Worm (Caenorhabditis elegans): ENCODE measurements around the gene Y105C5B.25.

The Y105C5B.25 gene

ce11 chrIV:16180898-16181482 is 34.0 kb upstream of the Y105C5B.25 start (continued):
- TF ChIP-seq snpc-1.2 (GFP tag; IDR thresholded peaks at IDR 0.05) (no peak), lin-38 (GFP tag; IDR thresholded peaks at IDR 0.05) (no peak), egl-43 (GFP tag; IDR thresholded peaks at IDR 0.05) (no peak), fos-1 (tag; optimal IDR thresholded peaks at IDR 0.05) (no peak), ceh-44 (GFP tag; IDR thresholded peaks at IDR 0.05) (no peak), F49E8.2 (tag; optimal IDR thresholded peaks at IDR 0.05; ENCODE audit: borderline replicate concordance) (no peak), nhr-10 (tag; optimal IDR thresholded peaks at IDR 0.05) (peak; percentile 95), nhr-11 (tag; optimal IDR thresholded peaks at IDR 0.05) (peak; percentile 81), ceh-32 (tag; optimal IDR thresholded peaks at IDR 0.05; ENCODE audit: poor library complexity) (no peak), hlh-30 (tag; optimal IDR thresholded peaks at IDR 0.05; ENCODE audit: insufficient read depth) (peak; percentile 69), nhr-111 (GFP tag; optimal IDR thresholded peaks at IDR 0.05) (no peak), Y48G9A.11 (GFP tag; IDR thresholded peaks at IDR 0.05) (no peak), unc-62 (GFP tag; optimal IDR thresholded peaks at IDR 0.05 in 1 of 2) (peak in 1 of 2 experiments; percentile 73), unc-62 (tag; optimal IDR thresholded peaks at IDR 0.05) (no peak), attf-4 (tag; optimal IDR thresholded peaks at IDR 0.05) (no peak), madf-5 (GFP tag; IDR thresholded peaks at IDR 0.05) (no peak), ceh-62 (tag; optimal IDR thresholded peaks at IDR 0.05) (no peak), spr-3 (GFP tag; optimal IDR thresholded peaks at IDR 0.05) (no peak), skn-1 (tag; optimal IDR thresholded peaks at IDR 0.05) (no peak), hif-1 (tag; optimal IDR thresholded peaks at IDR 0.05) (no peak)

- TF ChIP-seq mdl-1 (tag; optimal IDR thresholded peaks at IDR 0.05) (peak in 1 of 2 experiments; percentile 69), nhr-77 (tag; optimal IDR thresholded peaks at IDR 0.05) (peak; percentile 24), aha-1 (tag) (peak; percentile 14), hlh-11 (tag; optimal IDR thresholded peaks at IDR 0.05) (peak; percentile 55), php-3 (GFP tag; IDR thresholded peaks at IDR 0.05) (0 out of 2 replicates have a peak, but pooled peaks have one; percentile 44), dmd-6 (GFP tag; IDR thresholded peaks at IDR 0.05) (peak; percentile 95), dve-1 (tag; optimal IDR thresholded peaks at IDR 0.05; ENCODE audit: insufficient read depth) (peak; percentile 76), snpc-4 (tag; optimal IDR thresholded peaks at IDR 0.05) (no peak), hlh-30 (tag; optimal IDR thresholded peaks at IDR 0.05; ENCODE audit: insufficient read depth) (peak; percentile 37), daf-16 (GFP tag; optimal IDR thresholded peaks at IDR 0.05) (no peak), daf-16 (tag; optimal IDR thresholded peaks at IDR 0.05) (peak; percentile 92), F37D6.2 (tag; optimal IDR thresholded peaks at IDR 0.05) (no peak), duxl-1 (tag; optimal IDR thresholded peaks at IDR 0.05; ENCODE audit: poor library complexity) (no peak), pqm-1 (tag; optimal IDR thresholded peaks at IDR 0.05) (peak; percentile 64), lsy-2 (tag; optimal IDR thresholded peaks at IDR 0.05) (peak in 1 of 2 experiments; percentile 8), ceh-32 (tag; optimal IDR thresholded peaks at IDR 0.05; ENCODE audit: poor library complexity) (no peak), nhr-28 (tag; optimal IDR thresholded peaks at IDR 0.05) (peak; percentile 82), mxl-3 (GFP tag; optimal IDR thresholded peaks at IDR 0.05) (peak; percentile 63)
These were observed 31.5 kb upstream of the Y105C5B.25 start for ce11 chrIV:16178433-16178832.

ce11 chrIV:16176808-16177207 is 29.9 kb upstream of the Y105C5B.25 start:
- TF ChIP-seq mep-1 (tag; optimal IDR thresholded peaks at IDR 0.05) (no peak), D1046.2 (GFP tag; IDR thresholded peaks at IDR 0.05) (no peak), skn-1 (tag; optimal IDR thresholded peaks at IDR 0.05) (no peak), nhr-28 (tag; optimal IDR thresholded peaks at IDR 0.05) (no peak), daf-16 (GFP tag; optimal IDR thresholded peaks at IDR 0.05) (no peak), daf-16 (tag; optimal IDR thresholded peaks at IDR 0.05) (peak; percentile 99), dve-1 (tag; optimal IDR thresholded peaks at IDR 0.05; ENCODE audit: insufficient read depth) (peak; percentile 10)
